Worm (Caenorhabditis elegans): ENCODE measurements around the gene glb-23.

DNA sequence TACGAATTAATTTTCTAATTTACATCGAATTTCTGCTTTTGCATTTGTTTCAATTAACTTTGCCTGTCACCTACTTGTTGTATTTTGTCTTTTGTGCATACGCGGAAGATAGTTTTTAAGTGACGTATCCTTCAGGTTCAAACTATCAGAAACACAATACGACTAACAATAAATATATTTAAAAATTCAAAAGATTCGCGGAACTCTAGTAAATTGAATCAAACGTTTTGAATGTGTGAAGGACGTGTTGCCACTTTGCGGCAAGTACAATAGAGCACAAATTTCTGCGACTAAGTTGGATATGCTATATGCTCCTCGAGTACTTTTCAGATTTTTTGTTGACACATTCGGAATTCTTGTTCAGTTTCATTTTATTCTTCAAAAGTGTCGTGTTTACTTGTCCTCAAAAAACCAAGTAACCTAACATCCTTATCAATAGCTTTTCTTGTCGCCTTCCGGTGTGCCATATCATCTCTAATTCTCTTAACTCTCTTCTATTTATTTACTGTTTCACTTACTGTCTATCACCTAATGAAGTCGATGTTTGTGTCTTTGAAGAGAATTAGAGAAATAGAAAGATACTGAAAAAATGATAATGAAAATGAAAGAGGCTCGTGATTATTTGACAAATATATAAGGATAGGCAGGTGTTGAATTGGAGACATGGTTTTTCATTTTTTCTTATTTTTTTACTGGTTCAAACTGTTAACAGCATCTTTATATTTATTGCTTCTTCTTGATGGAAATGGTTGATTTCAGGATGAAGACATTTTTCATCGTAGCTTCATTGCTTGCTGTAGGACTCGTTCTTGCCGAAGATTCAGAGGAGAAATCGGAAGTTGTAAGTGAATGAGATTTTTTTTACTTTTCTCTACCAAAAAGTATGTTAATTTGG lies 30.5 kb downstream of the glb-23 start, which contains the start of gene srlf-7:
- no peak for TF ChIP-seq ttx-3 (tag; optimal IDR thresholded peaks at IDR 0.05)
- TF ChIP-seq sox-2 (GFP tag; IDR thresholded peaks at IDR 0.05): no peak
- TF ChIP-seq ref-2 (tag; optimal IDR thresholded peaks at IDR 0.05): no peak
- no peak for TF ChIP-seq unc-3 (GFP tag; conservative IDR thresholded peaks at IDR 0.05)
- no peak for TF ChIP-seq unc-3 (tag; optimal IDR thresholded peaks at IDR 0.05)
- no peak for TF ChIP-seq nhr-11 (tag; optimal IDR thresholded peaks at IDR 0.05)
- no peak for TF ChIP-seq ceh-19 (GFP tag; optimal IDR thresholded peaks at IDR 0.05)
- no peak for TF ChIP-seq zip-5 (tag; optimal IDR thresholded peaks at IDR 0.05)
